Worm (Caenorhabditis elegans) whole organism, L4 larva: ENCODE results near the gene abch-1.

Experiments
- F37D6.2 ChIP-seq: sonication (generic microtip); optimal IDR thresholded peaks from 2 replicates; lab custom pipeline; 2016; ENCODE audit warnings: mild to moderate bottlenecking, missing genetic modification characterization, missing compliant biosample characterization
- R02D3.7 ChIP-seq: fragments of 150-350 bp; sonication (generic microtip); optimal IDR thresholded peaks from 3 replicates; lab custom pipeline; 2014; ENCODE audit warnings: missing biosample characterization, missing genetic modification characterization
- T20F7.1 ChIP-seq: fragments of 200-800 bp; sonication (Bioruptor generic); optimal IDR thresholded peaks from 2 replicates; lab custom pipeline; 2018; ENCODE audit warnings: mild to moderate bottlenecking, missing genetic modification characterization, missing compliant biosample characterization
- Y105C5A.15 ChIP-seq: fragments of 200-800 bp; sonication (Bioruptor generic); IDR thresholded peaks from 2 replicates; pipeline ENCODE4 v1.3.6; 2022; ENCODE audit warnings: missing genetic modification characterization, missing compliant biosample characterization
- ZK337.2 ChIP-seq: fragments of 200-800 bp; sonication (Bioruptor generic); IDR thresholded peaks from 2 replicates; pipeline ENCODE4 v1.3.6; 2022; ENCODE audit warnings: missing genetic modification reagents, missing genetic modification characterization, missing compliant biosample characterization
- ama-1 ChIP-seq: fragments of 150-350 bp; optimal IDR thresholded peaks from 2 replicates; lab custom pipeline; 2014; ENCODE audit warnings: inconsistent platforms, mixed read lengths
- ceh-20 ChIP-seq: fragments of 200-800 bp; sonication (Bioruptor generic); IDR thresholded peaks from 2 replicates; pipeline ENCODE4 v1.3.6; 2022; ENCODE audit warnings: missing genetic modification reagents, missing genetic modification characterization, missing compliant biosample characterization
- ceh-28 ChIP-seq: fragments of 150-350 bp; optimal IDR thresholded peaks from 2 replicates; lab custom pipeline; 2014; ENCODE audit warnings: missing biosample characterization, missing genetic modification reagents, missing genetic modification characterization
- ceh-82 ChIP-seq: sonication (generic microtip); optimal IDR thresholded peaks from 2 replicates; lab custom pipeline; 2017; ENCODE audit warnings: missing biosample characterization, missing genetic modification characterization
- daf-16 ChIP-seq, 3 experiments: sonication (generic microtip); optimal IDR thresholded peaks; 2 replicates each; lab custom pipeline; 2016 to 2017; ENCODE audit warnings: missing genetic modification characterization in 3 of 3, missing genetic modification reagents in 3 of 3, mild to moderate bottlenecking in 2 of 3, missing compliant biosample characterization in 2 of 3, missing biosample characterization in 1 of 3, moderate library complexity in 1 of 3
- daf-19 ChIP-seq: fragments of 200-800 bp; sonication (Bioruptor generic); conservative IDR thresholded peaks from 2 replicates; pipeline ENCODE4 v1.3.6; 2022; ENCODE audit warnings: missing genetic modification characterization, missing compliant biosample characterization
- dmd-9 ChIP-seq: fragments of 200-800 bp; sonication (Bioruptor generic); IDR thresholded peaks from 2 replicates; pipeline ENCODE4 v1.3.6; 2022; ENCODE audit warnings: missing genetic modification reagents, missing genetic modification characterization, missing compliant biosample characterization
- egl-27 ChIP-seq: sonication (generic microtip); optimal IDR thresholded peaks from 3 replicates; lab custom pipeline; 2017; ENCODE audit warnings: missing biosample characterization, missing genetic modification reagents, missing genetic modification characterization
- egl-43 ChIP-seq: fragments of 200-800 bp; sonication (Bioruptor generic); IDR thresholded peaks from 2 replicates; pipeline ENCODE4 v1.3.6; 2022; ENCODE audit warnings: missing genetic modification reagents, missing genetic modification characterization, missing compliant biosample characterization
- fos-1 ChIP-seq: fragments of 150-350 bp; optimal IDR thresholded peaks from 2 replicates; lab custom pipeline; 2014; ENCODE audit warnings: missing biosample characterization, missing genetic modification characterization
- gei-8 ChIP-seq: fragments of 200-800 bp; sonication (Bioruptor generic); optimal IDR thresholded peaks from 2 replicates; lab custom pipeline; 2018; ENCODE audit warnings: mild to moderate bottlenecking, missing genetic modification characterization, missing compliant biosample characterization
- hlh-11 ChIP-seq: fragments of 200-800 bp; sonication (Bioruptor generic); optimal IDR thresholded peaks from 2 replicates; lab custom pipeline; 2018; ENCODE audit warnings: mild to moderate bottlenecking, missing genetic modification characterization, missing compliant biosample characterization
- lin-38 ChIP-seq: fragments of 200-800 bp; sonication (Bioruptor generic); IDR thresholded peaks from 2 replicates; pipeline ENCODE4 v1.3.6; 2022; ENCODE audit warnings: missing genetic modification reagents, missing genetic modification characterization, missing compliant biosample characterization
- madf-9 ChIP-seq: fragments of 200-800 bp; sonication (Bioruptor generic); conservative IDR thresholded peaks from 2 replicates; pipeline ENCODE4 v1.3.6; 2022; ENCODE audit warnings: missing genetic modification reagents, missing genetic modification characterization, missing compliant biosample characterization
- mdl-1 ChIP-seq, 2 experiments: fragments of 150-350 bp in 1 of 2; sonication (generic microtip) in 1 of 2; optimal IDR thresholded peaks; 2 replicates each; lab custom pipeline; 2014 to 2017; ENCODE audit warnings: missing biosample characterization in 2 of 2, missing genetic modification characterization in 2 of 2
- mdt-29 ChIP-seq: fragments of 200-800 bp; sonication (Bioruptor generic); IDR thresholded peaks from 2 replicates; pipeline ENCODE4 v1.3.6; 2022; ENCODE audit warnings: missing genetic modification reagents, missing genetic modification characterization, missing compliant biosample characterization
- mep-1 ChIP-seq: fragments of 150-350 bp; sonication (generic microtip); optimal IDR thresholded peaks from 3 replicates; lab custom pipeline; 2014; ENCODE audit warnings: missing biosample characterization, missing genetic modification characterization
- mes-2 ChIP-seq: sonication (generic microtip); optimal IDR thresholded peaks from 2 replicates; lab custom pipeline; 2016; ENCODE audit warnings: missing genotype, mild to moderate bottlenecking, missing genetic modification characterization, missing compliant biosample characterization; ENCODE audit not compliant: poor library complexity, severe bottlenecking
- nhr-25 ChIP-seq: sonication (generic microtip); optimal IDR thresholded peaks from 2 replicates; lab custom pipeline; 2017; ENCODE audit warnings: missing genetic modification characterization, mild to moderate bottlenecking, missing compliant biosample characterization, antibody characterized with exemption, moderate library complexity, borderline replicate concordance; ENCODE audit not compliant: insufficient read depth
- nhr-28 ChIP-seq: fragments of 150-350 bp; optimal IDR thresholded peaks from 2 replicates; lab custom pipeline; 2014; ENCODE audit warnings: missing biosample characterization, missing genetic modification characterization
- nhr-77 ChIP-seq: fragments of 150-350 bp; optimal IDR thresholded peaks from 2 replicates; lab custom pipeline; 2014; ENCODE audit warnings: missing biosample characterization, missing genetic modification characterization
- php-3 ChIP-seq: fragments of 200-800 bp; sonication (Bioruptor generic); IDR thresholded peaks from 2 replicates; pipeline ENCODE4 v1.3.6; 2022; ENCODE audit warnings: missing genetic modification reagents, missing genetic modification characterization, missing compliant biosample characterization
- pqm-1 ChIP-seq: sonication (generic microtip); optimal IDR thresholded peaks from 2 replicates; lab custom pipeline; 2017; ENCODE audit warnings: missing biosample characterization, missing genetic modification characterization
- snpc-1.2 ChIP-seq: fragments of 200-800 bp; sonication (Bioruptor generic); IDR thresholded peaks from 2 replicates; pipeline ENCODE4 v1.3.6; 2022; ENCODE audit warnings: missing genetic modification reagents, missing genetic modification characterization, missing compliant biosample characterization
- snpc-4 ChIP-seq: fragments of 150-350 bp; optimal IDR thresholded peaks from 2 replicates; lab custom pipeline; 2014; ENCODE audit warnings: missing biosample characterization, missing genetic modification characterization
- spr-3 ChIP-seq: fragments of 200-800 bp; sonication (Bioruptor generic); optimal IDR thresholded peaks from 2 replicates; lab custom pipeline; 2018; ENCODE audit warnings: mild to moderate bottlenecking, missing genetic modification characterization, missing compliant biosample characterization
- tag-97 ChIP-seq: fragments of 200-800 bp; sonication (Bioruptor generic); IDR thresholded peaks from 2 replicates; pipeline ENCODE4 v1.3.6; 2022; ENCODE audit warnings: missing genetic modification characterization, missing compliant biosample characterization
- unc-39 ChIP-seq: sonication (generic microtip); optimal IDR thresholded peaks from 2 replicates; lab custom pipeline; 2017; ENCODE audit warnings: missing biosample characterization, missing genetic modification characterization
- zfp-2 ChIP-seq: sonication (generic microtip); optimal IDR thresholded peaks from 2 replicates; lab custom pipeline; 2016; ENCODE audit warnings: mild to moderate bottlenecking, missing genetic modification characterization, missing compliant biosample characterization
- zfp-3 ChIP-seq: fragments of 200-800 bp; sonication (Bioruptor generic); conservative IDR thresholded peaks from 2 replicates; pipeline ENCODE4 v1.3.6; 2022; ENCODE audit warnings: missing genetic modification reagents, missing genetic modification characterization, missing compliant biosample characterization
- zip-11 ChIP-seq: fragments of 200-800 bp; sonication (Bioruptor generic); IDR thresholded peaks from 2 replicates; pipeline ENCODE4 v1.3.6; 2022; ENCODE audit warnings: missing genetic modification characterization, missing compliant biosample characterization
- zip-2 ChIP-seq: fragments of 150-350 bp; optimal IDR thresholded peaks from 2 replicates; lab custom pipeline; 2014; ENCODE audit warnings: missing biosample characterization, missing genetic modification characterization
- ztf-7 ChIP-seq: fragments of 150-350 bp; optimal IDR thresholded peaks from 2 replicates; lab custom pipeline; 2014; ENCODE audit warnings: missing biosample characterization, missing genetic modification characterization

abch-1 gene

ce11 chrII:6531527-6531926 is at the start of gene abch-1:
Gene abch-1 (minus strand): TSS chrII:6531627.
- TF ChIP-seq zfp-2, result no peak
- TF ChIP-seq ceh-82 (tag; lab: Kevin White, UChicago), result no peak

ce11 chrII:6578378-6578777 is 47.0 kb upstream of the abch-1 start, which contains the start of gene sra-31:
Gene sra-31 (minus strand): TSS chrII:6578478.
- no peak for TF ChIP-seq ztf-7 (tag; lab: Kevin White, UChicago)
- TF ChIP-seq daf-16 (GFP tag; optimal IDR thresholded peaks at IDR 0.05; lab: Kevin White, UChicago), result no peak
- no peak for TF ChIP-seq daf-16 (tag; optimal IDR thresholded peaks at IDR 0.05; lab: Kevin White, UChicago)
- TF ChIP-seq snpc-4 (tag; lab: Kevin White, UChicago), result no peak
- TF ChIP-seq madf-9 (GFP tag; lab: Robert Waterston, UW), result no peak
- no peak for TF ChIP-seq tag-97
- no peak for TF ChIP-seq ceh-82 (tag; lab: Kevin White, UChicago)
- no peak for TF ChIP-seq F37D6.2
- TF ChIP-seq lin-38 (GFP tag; lab: Robert Waterston, UW), result no peak
- no peak for TF ChIP-seq nhr-28 (tag; lab: Kevin White, UChicago)
- TF ChIP-seq snpc-1.2 (GFP tag; lab: Robert Waterston, UW), result no peak
- no peak for TF ChIP-seq mdl-1 (tag; optimal IDR thresholded peaks at IDR 0.05; lab: Kevin White, UChicago)
- no peak for TF ChIP-seq nhr-77
- no peak for TF ChIP-seq mep-1 (tag; lab: Kevin White, UChicago)
- no peak for TF ChIP-seq hlh-11 (tag; lab: Kevin White, UChicago)
- TF ChIP-seq ZK337.2 (GFP tag; lab: Robert Waterston, UW), result no peak
- TF ChIP-seq php-3 (GFP tag; lab: Robert Waterston, UW), result no peak
- no peak for TF ChIP-seq zip-11 (GFP tag; lab: Robert Waterston, UW)
- no peak for TF ChIP-seq egl-27 (tag; lab: Kevin White, UChicago)
- no peak for TF ChIP-seq mdt-29 (GFP tag; lab: Robert Waterston, UW)
- TF ChIP-seq dmd-9 (GFP tag; lab: Robert Waterston, UW), result no peak

ce11 chrII:6575647-6576046 is 44.2 kb upstream of the abch-1 start, which contains the start of gene sra-29:
Gene sra-29 (minus strand): TSS chrII:6575747.
- TF ChIP-seq spr-3 (GFP tag; lab: Kevin White, UChicago), result no peak

- TF ChIP-seq mes-2 (tag; lab: Kevin White, UChicago), result no peak
- no peak for TF ChIP-seq fos-1 (tag; lab: Kevin White, UChicago)
- no peak for TF ChIP-seq zip-11 (GFP tag; lab: Robert Waterston, UW)
- TF ChIP-seq zfp-3, result no peak
- TF ChIP-seq ceh-82 (tag; lab: Kevin White, UChicago), result no peak
- TF ChIP-seq nhr-25 (tag; lab: Kevin White, UChicago), result no peak
- no peak for TF ChIP-seq ceh-20
- no peak for TF ChIP-seq ceh-28 (tag; lab: Kevin White, UChicago)
- TF ChIP-seq ama-1 (lab: Kevin White, UChicago), result no peak
- no peak for TF ChIP-seq unc-39 (tag; lab: Kevin White, UChicago)
- no peak for TF ChIP-seq daf-19 (GFP tag; lab: Robert Waterston, UW)
- TF ChIP-seq gei-8, result no peak
Observed at ce11 chrII:6573677-6574076, 42.2 kb upstream of the abch-1 start, which contains the start of gene sra-28. Gene sra-28 (minus strand): TSS chrII:6573777.

- no peak for TF ChIP-seq Y105C5A.15 (GFP tag; lab: Robert Waterston, UW)
- no peak for TF ChIP-seq lin-38 (GFP tag; lab: Robert Waterston, UW)
- no peak for TF ChIP-seq T20F7.1 (GFP tag; lab: Kevin White, UChicago)
- no peak for TF ChIP-seq egl-43 (GFP tag; lab: Robert Waterston, UW)
- TF ChIP-seq pqm-1, result no peak
- no peak for TF ChIP-seq daf-19 (GFP tag; lab: Robert Waterston, UW)
- no peak for TF ChIP-seq R02D3.7 (tag; lab: Kevin White, UChicago)
- no peak for TF ChIP-seq zip-2 (tag; lab: Kevin White, UChicago)
- TF ChIP-seq tag-97, result no peak
Observed at ce11 chrII:6568707-6569106, 37.3 kb upstream of the abch-1 start, which contains the start of gene sra-27. Gene sra-27 (plus strand): TSS chrII:6569007.
